Worm (Caenorhabditis elegans) whole organism, L2 larva: ENCODE results near the gene spat-1.

Experiments used
- lin-39 ChIP-seq: fragments of 150-350 bp; optimal IDR thresholded peaks from 2 replicates; lab custom pipeline; 2014; ENCODE audit warnings: missing biosample characterization, missing genetic modification reagents, missing genetic modification characterization
- lsy-2 ChIP-seq, 2 experiments: fragments of 150-350 bp in 1 of 2; sonication (generic microtip) in 1 of 2; optimal IDR thresholded peaks; 2 replicates each; lab custom pipeline; 2014 to 2017; ENCODE audit warnings: missing biosample characterization in 2 of 2, missing genetic modification characterization in 2 of 2
- mdl-1 ChIP-seq, 2 experiments: fragments of 150-350 bp in 1 of 2; sonication (generic microtip) in 1 of 2; optimal IDR thresholded peaks; 2 replicates each; lab custom pipeline; 2017; ENCODE audit warnings: missing biosample characterization in 2 of 2, missing genetic modification characterization in 2 of 2
- nhr-11 ChIP-seq: fragments of 150-350 bp; optimal IDR thresholded peaks from 2 replicates; lab custom pipeline; 2014; ENCODE audit warnings: missing biosample characterization, missing genetic modification characterization
- nhr-129 ChIP-seq: fragments of 150-350 bp; optimal IDR thresholded peaks from 2 replicates; lab custom pipeline; 2014; ENCODE audit warnings: missing biosample characterization, missing genetic modification characterization
- nhr-77 ChIP-seq: fragments of 150-350 bp; optimal IDR thresholded peaks from 2 replicates; lab custom pipeline; 2014; ENCODE audit warnings: missing biosample characterization, missing genetic modification characterization
- skn-1 ChIP-seq: sonication (generic microtip); optimal IDR thresholded peaks from 2 replicates; lab custom pipeline; 2017; ENCODE audit warnings: missing biosample characterization, missing genetic modification characterization
- zag-1 ChIP-seq: fragments of 150-350 bp; optimal IDR thresholded peaks from 2 replicates; lab custom pipeline; 2014; ENCODE audit warnings: missing biosample characterization, missing genetic modification characterization

- TF ChIP-seq nhr-129 (tag; lab: Kevin White, UChicago) (no peak), skn-1 (no peak), zag-1 (no peak), nhr-11 (tag; lab: Kevin White, UChicago) (no peak), mdl-1 (tag; optimal IDR thresholded peaks at IDR 0.05; lab: Kevin White, UChicago) (no peak), nhr-77 (tag; lab: Kevin White, UChicago) (no peak), lin-39 (tag; lab: Kevin White, UChicago) (no peak), lsy-2 (tag; optimal IDR thresholded peaks at IDR 0.05; lab: Kevin White, UChicago) (no peak)
Measured at ce11 chrII:14511189-14511588, 17.4 kb upstream of the spat-1 start, which contains the start of gene K10H10.13.
